Fruit fly (Drosophila melanogaster) whole organism, embryonic: ENCODE measurements around the gene Ns1.

Source experiments
- ATbp ChIP-seq: fragments of 200-800 bp; sonication (Bioruptor generic); optimal IDR thresholded peaks from 2 replicates; lab custom pipeline; 2017; ENCODE audit warnings: missing biosample characterization, mild to moderate bottlenecking, missing genetic modification characterization, missing genetic modification reagents
- Bgb ChIP-seq: fragments of 200-800 bp; sonication (Bioruptor generic); IDR thresholded peaks from 2 replicates; pipeline ENCODE4 v1.3.6; 2022; ENCODE audit warnings: missing biosample characterization, missing genetic modification characterization; ENCODE audit not compliant: partially characterized antibody
- CG12071 ChIP-seq: fragments of 200-800 bp; sonication (Bioruptor generic); optimal IDR thresholded peaks from 3 replicates; lab custom pipeline; 2018; ENCODE audit warnings: missing biosample characterization, mild to moderate bottlenecking, missing genetic modification characterization
- CG14441 ChIP-seq: fragments of 200-800 bp; sonication (Bioruptor generic); IDR thresholded peaks from 2 replicates; pipeline ENCODE4 v1.3.6; 2022; ENCODE audit warnings: missing biosample characterization, missing genetic modification characterization
- CG14710 ChIP-seq: fragments of 200-800 bp; sonication (Bioruptor generic); optimal IDR thresholded peaks from 3 replicates; lab custom pipeline; 2019; ENCODE audit warnings: missing biosample characterization, mild to moderate bottlenecking, missing genetic modification characterization, moderate library complexity
- CG14965 ChIP-seq: fragments of 200-800 bp; sonication (Bioruptor generic); optimal IDR thresholded peaks from 2 replicates; lab custom pipeline; 2016; ENCODE audit warnings: missing biosample characterization, missing genetic modification characterization, borderline replicate concordance
- CG15011 ChIP-seq: fragments of 200-800 bp; sonication (Bioruptor generic); optimal IDR thresholded peaks from 3 replicates; lab custom pipeline; 2018; ENCODE audit warnings: missing biosample characterization, mild to moderate bottlenecking, missing genetic modification characterization
- CG1602 ChIP-seq: fragments of 200-800 bp; sonication (Bioruptor generic); optimal IDR thresholded peaks from 3 replicates; lab custom pipeline; 2016; ENCODE audit warnings: missing biosample characterization, missing genetic modification characterization
- CG17385 ChIP-seq: fragments of 200-800 bp; sonication (Bioruptor generic); optimal IDR thresholded peaks from 3 replicates; lab custom pipeline; 2018; ENCODE audit warnings: missing biosample characterization, mild to moderate bottlenecking, missing genetic modification characterization
- CG17912 ChIP-seq: fragments of 200-800 bp; sonication (Bioruptor generic); optimal IDR thresholded peaks from 2 replicates; lab custom pipeline; 2018; ENCODE audit warnings: missing biosample characterization, mild to moderate bottlenecking, missing genetic modification characterization
- CG2129 ChIP-seq: fragments of 200-800 bp; sonication (Bioruptor generic); IDR thresholded peaks from 2 replicates; pipeline ENCODE4 v1.3.6; 2022; ENCODE audit warnings: missing biosample characterization, missing genetic modification characterization; ENCODE audit not compliant: partially characterized antibody
- CG2712 ChIP-seq: fragments of 200-800 bp; optimal IDR thresholded peaks from 3 replicates; lab custom pipeline; 2019; ENCODE audit warnings: missing biosample characterization, mild to moderate bottlenecking, missing genetic modification characterization, moderate library complexity
- CG32772 ChIP-seq: fragments of 200-800 bp; sonication (Bioruptor generic); IDR thresholded peaks from 2 replicates; pipeline ENCODE4 v1.3.6; 2022; ENCODE audit warnings: missing biosample characterization, missing genetic modification characterization
- CG34422 ChIP-seq: fragments of 200-800 bp; sonication (Bioruptor generic); IDR thresholded peaks from 3 replicates; pipeline ENCODE4 v1.3.6; 2022; ENCODE audit warnings: missing biosample characterization, missing genetic modification characterization
- CG43689 ChIP-seq: fragments of 200-800 bp; sonication (Bioruptor generic); IDR thresholded peaks from 2 replicates; pipeline ENCODE4 v1.3.6; 2022; ENCODE audit warnings: missing biosample characterization, missing genetic modification characterization
- CG6254 ChIP-seq: fragments of 200-800 bp; sonication (Bioruptor generic); optimal IDR thresholded peaks from 3 replicates; lab custom pipeline; 2017; ENCODE audit warnings: mild to moderate bottlenecking, missing biosample characterization, missing genetic modification reagents, missing genetic modification characterization
- CG8281 ChIP-seq: fragments of 200-800 bp; sonication (Bioruptor generic); optimal IDR thresholded peaks from 2 replicates; lab custom pipeline; 2018; ENCODE audit warnings: missing biosample characterization, mild to moderate bottlenecking, missing genetic modification characterization, moderate library complexity
- CG9215 ChIP-seq: fragments of 200-800 bp; sonication (Bioruptor generic); IDR thresholded peaks from 2 replicates; pipeline ENCODE4 v1.3.6; 2022; ENCODE audit warnings: missing biosample characterization, missing genetic modification characterization
- Dad ChIP-seq: fragments of 200-800 bp; sonication (Bioruptor generic); optimal IDR thresholded peaks from 3 replicates; lab custom pipeline; 2016; ENCODE audit warnings: missing biosample characterization, missing genetic modification characterization
- Dref ChIP-seq: fragments of 200-800 bp; sonication (Bioruptor generic); IDR thresholded peaks from 2 replicates; pipeline ENCODE4 v1.3.6; 2022; ENCODE audit warnings: missing biosample characterization, missing genetic modification characterization
- HLH4C ChIP-seq: fragments of 200-800 bp; sonication (Bioruptor generic); IDR thresholded peaks from 3 replicates; pipeline ENCODE4 v1.3.6; 2022; ENCODE audit warnings: missing biosample characterization, missing genetic modification characterization; ENCODE audit not compliant: partially characterized antibody
- Myb ChIP-seq: fragments of 200-800 bp; sonication (Bioruptor generic); optimal IDR thresholded peaks from 2 replicates; lab custom pipeline; 2016; ENCODE audit warnings: missing biosample characterization, missing genetic modification characterization
- Nf-YC ChIP-seq: fragments of 200-800 bp; optimal IDR thresholded peaks from 3 replicates; lab custom pipeline; 2019; ENCODE audit warnings: missing biosample characterization, mild to moderate bottlenecking, missing genetic modification characterization, moderate library complexity
- Ssrp ChIP-seq: fragments of 200-800 bp; sonication (Bioruptor generic); optimal IDR thresholded peaks from 2 replicates; lab custom pipeline; 2018; ENCODE audit warnings: missing biosample characterization, mild to moderate bottlenecking, missing genetic modification characterization, moderate library complexity
- Xbp1 ChIP-seq: fragments of 200-800 bp; sonication (Bioruptor generic); optimal IDR thresholded peaks from 3 replicates; lab custom pipeline; 2016; ENCODE audit warnings: missing biosample characterization, mild to moderate bottlenecking, missing genetic modification characterization
- ac ChIP-seq: fragments of 200-800 bp; sonication (Bioruptor generic); optimal IDR thresholded peaks from 3 replicates; lab custom pipeline; 2017; ENCODE audit warnings: missing biosample characterization, mild to moderate bottlenecking, missing genetic modification characterization
- bab2 ChIP-seq: fragments of 200-800 bp; sonication (Bioruptor generic); optimal IDR thresholded peaks from 2 replicates; lab custom pipeline; 2016; ENCODE audit warnings: missing biosample characterization, missing genetic modification characterization
- bsh ChIP-seq, 2 experiments: fragments of 200-800 bp; sonication (Bioruptor generic); optimal IDR thresholded peaks; 2 replicates each; lab custom pipeline; 2017 to 2018; ENCODE audit warnings: mild to moderate bottlenecking in 2 of 2, missing biosample characterization in 2 of 2, missing genetic modification characterization in 2 of 2, moderate library complexity in 1 of 2
- caup ChIP-seq: fragments of 200-800 bp; sonication (Bioruptor generic); optimal IDR thresholded peaks from 3 replicates; lab custom pipeline; 2017; ENCODE audit warnings: missing biosample characterization, mild to moderate bottlenecking, missing genetic modification characterization, moderate library complexity; ENCODE audit not compliant: severe bottlenecking
- chinmo ChIP-seq: fragments of 200-800 bp; sonication (Bioruptor generic); IDR thresholded peaks from 4 replicates; pipeline ENCODE4 v1.3.6; 2022; ENCODE audit warnings: missing biosample characterization, missing genetic modification characterization; ENCODE audit not compliant: partially characterized antibody
- corto ChIP-seq: fragments of 200-800 bp; sonication (Bioruptor generic); optimal IDR thresholded peaks from 2 replicates; lab custom pipeline; 2016; ENCODE audit warnings: missing biosample characterization, mild to moderate bottlenecking, missing genetic modification characterization, moderate library complexity
- en ChIP-seq: fragments of 200-800 bp; sonication (Bioruptor generic); optimal IDR thresholded peaks from 2 replicates; lab custom pipeline; 2016; ENCODE audit warnings: missing biosample characterization, missing genetic modification characterization
- ewg ChIP-seq: fragments of 200-800 bp; sonication (Bioruptor generic); optimal IDR thresholded peaks from 3 replicates; lab custom pipeline; 2017; ENCODE audit warnings: mild to moderate bottlenecking, missing biosample characterization, missing genetic modification reagents, missing genetic modification characterization
- fd96Cb ChIP-seq: fragments of 200-800 bp; sonication (Bioruptor generic); optimal IDR thresholded peaks from 2 replicates; lab custom pipeline; 2018; ENCODE audit warnings: missing biosample characterization, mild to moderate bottlenecking, missing genetic modification characterization, moderate library complexity
- gce ChIP-seq: fragments of 200-800 bp; sonication (Bioruptor generic); IDR thresholded peaks from 3 replicates; pipeline ENCODE4 v1.3.6; 2022; ENCODE audit warnings: missing biosample characterization, missing genetic modification characterization
- grau ChIP-seq: fragments of 200-800 bp; optimal IDR thresholded peaks from 3 replicates; lab custom pipeline; 2019; ENCODE audit warnings: missing biosample characterization, mild to moderate bottlenecking, missing genetic modification characterization, moderate library complexity
- gsb ChIP-seq: fragments of 200-800 bp; sonication (Bioruptor generic); IDR thresholded peaks from 2 replicates; pipeline ENCODE4 v1.3.6; 2022; ENCODE audit warnings: missing biosample characterization, missing genetic modification characterization
- klu ChIP-seq: fragments of 200-800 bp; sonication (Bioruptor generic); IDR thresholded peaks from 2 replicates; pipeline ENCODE4 v1.3.6; 2022; ENCODE audit warnings: missing biosample characterization, missing genetic modification characterization
- lbe ChIP-seq: fragments of 200-800 bp; sonication (Bioruptor generic); optimal IDR thresholded peaks from 2 replicates; lab custom pipeline; 2016; ENCODE audit warnings: missing biosample characterization, mild to moderate bottlenecking, missing genetic modification characterization
- lmd ChIP-seq: fragments of 200-800 bp; sonication (Bioruptor generic); IDR thresholded peaks from 2 replicates; pipeline ENCODE4 v1.3.6; 2022; ENCODE audit warnings: missing biosample characterization, missing genetic modification characterization
- mam ChIP-seq: fragments of 200-800 bp; sonication (Bioruptor generic); optimal IDR thresholded peaks from 3 replicates; lab custom pipeline; 2016; ENCODE audit warnings: missing biosample characterization, missing genetic modification characterization
- pan ChIP-seq, 4 experiments: fragments of >200 bp in 3 of 4; fragments of 200-800 bp in 1 of 4; sonication (Bioruptor generic) in 1 of 4; optimal IDR thresholded peaks in 3 of 4; IDR thresholded peaks in 1 of 4; 2 replicates each; pipeline versions ENCODE4 v1.3.6 to Lab custom; 2017 to 2022; ENCODE audit warnings: missing biosample characterization in 2 of 4, missing genetic modification characterization in 2 of 4, mixed read lengths in 1 of 4
- phol ChIP-seq: fragments of 200-800 bp; sonication (Bioruptor generic); optimal IDR thresholded peaks from 3 replicates; lab custom pipeline; 2018; ENCODE audit warnings: missing biosample characterization, mild to moderate bottlenecking, missing genetic modification characterization, moderate library complexity
- prd ChIP-seq, 3 experiments: fragments of >200 bp in 2 of 3; fragments of 200-800 bp in 1 of 3; sonication (Bioruptor generic) in 1 of 3; optimal IDR thresholded peaks in 2 of 3; IDR thresholded peaks in 1 of 3; 2 replicates in 2 of 3; 3 replicates in 1 of 3; pipeline versions ENCODE4 v1.3.6 to Lab custom; 2017 to 2022; ENCODE audit warnings: missing biosample characterization in 1 of 3, missing genetic modification characterization in 1 of 3
- psq ChIP-seq: fragments of 200-800 bp; sonication (Bioruptor generic); optimal IDR thresholded peaks from 2 replicates; lab custom pipeline; 2017; ENCODE audit warnings: missing biosample characterization, missing genetic modification characterization
- tgo ChIP-seq: fragments of 200-800 bp; sonication (Bioruptor generic); IDR thresholded peaks from 3 replicates; pipeline ENCODE4 v1.3.6; 2022; ENCODE audit warnings: missing biosample characterization, missing genetic modification characterization
- trh ChIP-seq: fragments of 200-800 bp; sonication (Bioruptor generic); optimal IDR thresholded peaks from 2 replicates; lab custom pipeline; 2016; ENCODE audit warnings: missing biosample characterization, missing genetic modification characterization
- vvl ChIP-seq: fragments of 200-800 bp; sonication (Bioruptor generic); IDR thresholded peaks from 2 replicates; pipeline ENCODE4 v1.3.6; 2022; ENCODE audit warnings: missing biosample characterization, missing genetic modification characterization
- yki ChIP-seq: fragments of >200 bp; optimal IDR thresholded peaks from 3 replicates; lab custom pipeline; 2018
- zen2 ChIP-seq: fragments of 200-800 bp; sonication (Bioruptor generic); IDR thresholded peaks from 3 replicates; pipeline ENCODE4 v1.3.6; 2022; ENCODE audit warnings: missing biosample characterization, missing genetic modification characterization; ENCODE audit not compliant: partially characterized antibody

The Ns1 gene

DNA sequence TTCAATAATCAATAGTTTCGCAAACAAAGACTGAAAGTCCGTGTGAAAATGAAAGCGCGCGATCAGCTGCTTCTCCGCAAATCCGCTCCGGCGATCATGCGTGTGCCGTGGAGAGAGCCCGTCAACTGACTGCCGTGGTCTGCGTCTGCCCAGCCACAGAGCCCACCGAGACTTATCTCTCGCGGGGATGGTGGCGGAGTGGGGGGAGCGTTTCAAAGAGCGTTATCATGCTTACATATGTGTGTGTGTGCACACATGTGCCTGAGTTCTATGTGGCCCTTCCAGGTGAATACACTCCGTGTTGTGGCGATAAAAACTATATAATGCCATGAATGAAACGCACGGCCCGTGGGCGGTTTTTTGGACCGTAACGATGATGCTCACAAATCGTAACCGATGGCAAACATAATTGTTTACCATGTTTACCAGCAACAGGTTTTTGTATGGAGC lies 5.5 kb upstream of the Ns1 start (continued):
- no peak for TF ChIP-seq Xbp1 (GFP tag; lab: Kevin White, UChicago)
- no peak for TF ChIP-seq gce (GFP tag; lab: Robert Waterston, UW)
- no peak for TF ChIP-seq Dref (GFP tag; lab: Robert Waterston, UW)
- no peak for TF ChIP-seq prd (optimal IDR thresholded peaks at IDR 0.05; lab: Kevin White, UChicago)
- no peak for TF ChIP-seq prd (GFP tag; IDR thresholded peaks at IDR 0.05; lab: Robert Waterston, UW)
- TF ChIP-seq lmd (GFP tag; lab: Robert Waterston, UW) = no peak
- TF ChIP-seq yki (lab: Kevin White, UChicago) = no peak
- TF ChIP-seq klu (GFP tag; lab: Robert Waterston, UW) = no peak
- TF ChIP-seq ac = no peak
- no peak for TF ChIP-seq en
- no peak for TF ChIP-seq CG32772 (GFP tag; lab: Robert Waterston, UW)
- peak; percentile 30 for TF ChIP-seq Nf-YC (tag; lab: Kevin White, UChicago)
- no peak for TF ChIP-seq ATbp (GFP tag; lab: Kevin White, UChicago)
- no peak for TF ChIP-seq bsh (GFP tag; optimal IDR thresholded peaks at IDR 0.05; lab: Kevin White, UChicago)
- TF ChIP-seq HLH4C (GFP tag; lab: Robert Waterston, UW) = no peak
- TF ChIP-seq vvl (GFP tag; lab: Robert Waterston, UW) = peak; percentile 38; the same call in 1 of the 2 replicates
- TF ChIP-seq CG15011 = no peak
- no peak for TF ChIP-seq Dad (GFP tag; lab: Kevin White, UChicago)
- no peak; the same call in 2 of the 3 replicates for TF ChIP-seq CG34422
- peak; percentile 51; the same call in 1 of the 2 replicates for TF ChIP-seq Bgb (GFP tag; lab: Robert Waterston, UW)
- TF ChIP-seq ewg (GFP tag; lab: Kevin White, UChicago) = no peak
- no peak for TF ChIP-seq pan (optimal IDR thresholded peaks at IDR 0.05; lab: Kevin White, UChicago)
- TF ChIP-seq pan (GFP tag; optimal IDR thresholded peaks at IDR 0.05 in 1 of 2, IDR thresholded peaks at IDR 0.05 in 1 of 2) = no peak
- no peak for TF ChIP-seq corto
- TF ChIP-seq CG8281 (tag; lab: Kevin White, UChicago) = no peak
- no peak for TF ChIP-seq CG1602 (GFP tag; lab: Kevin White, UChicago)
- no peak for TF ChIP-seq tgo
- TF ChIP-seq phol = no peak
- no peak for TF ChIP-seq CG6254 (GFP tag; lab: Kevin White, UChicago)
- TF ChIP-seq chinmo = peak; percentile 93
- no peak for TF ChIP-seq gsb (GFP tag; lab: Robert Waterston, UW)
- TF ChIP-seq CG2129 (GFP tag; lab: Robert Waterston, UW) = no peak
- no peak for TF ChIP-seq trh (GFP tag; lab: Kevin White, UChicago)
- TF ChIP-seq CG9215 (GFP tag; lab: Robert Waterston, UW) = no peak
- no peak for TF ChIP-seq psq (GFP tag; lab: Kevin White, UChicago)
- TF ChIP-seq CG14965 (GFP tag; lab: Kevin White, UChicago) = no peak
- no peak for TF ChIP-seq CG2712
- no peak for TF ChIP-seq bab2 (GFP tag; lab: Kevin White, UChicago)
- TF ChIP-seq mam (GFP tag; lab: Kevin White, UChicago) = no peak
- peak; percentile 34 for TF ChIP-seq CG17912
- no peak for TF ChIP-seq lbe (GFP tag; lab: Kevin White, UChicago)
- no peak for TF ChIP-seq Ssrp (tag; lab: Kevin White, UChicago)
- no peak for TF ChIP-seq CG43689
- no peak for TF ChIP-seq grau
- TF ChIP-seq CG17385 = no peak
- peak; percentile 15 for TF ChIP-seq caup (GFP tag; lab: Kevin White, UChicago)
- no peak for TF ChIP-seq Myb (GFP tag; lab: Kevin White, UChicago)
- TF ChIP-seq zen2 = no peak
- TF ChIP-seq CG14441 (GFP tag; lab: Robert Waterston, UW) = 0 out of 2 replicates have a peak, but pooled peaks have one; percentile 9
- TF ChIP-seq CG12071 (GFP tag; lab: Kevin White, UChicago) = no peak
- TF ChIP-seq fd96Cb (tag; lab: Kevin White, UChicago) = no peak
- no peak for TF ChIP-seq CG14710 (tag; lab: Kevin White, UChicago)
